Worm (Caenorhabditis elegans) whole organism, L4 larva: ENCODE results near the gene srb-13.
A peak's percentile ranks its signal among the peaks of the same experiment; 100 is the strongest.

Experiments
- F10B5.3 ChIP-seq: sonication (generic microtip); optimal IDR thresholded peaks from 2 replicates; lab custom pipeline; 2016; ENCODE audit warnings: mild to moderate bottlenecking, missing genetic modification characterization, missing compliant biosample characterization
- F44E2.7 ChIP-seq: fragments of 200-800 bp; sonication (Bioruptor generic); IDR thresholded peaks from 2 replicates; pipeline ENCODE4 v2.1.2; 2022; ENCODE audit warnings: missing genetic modification characterization, missing compliant biosample characterization
- T26A8.4 ChIP-seq: fragments of 200-800 bp; sonication (Bioruptor generic); IDR thresholded peaks from 2 replicates; pipeline ENCODE4 v1.3.6; 2022; ENCODE audit warnings: missing genetic modification characterization, missing compliant biosample characterization
- Y5F2A.4 ChIP-seq: fragments of 200-800 bp; sonication (Bioruptor generic); optimal IDR thresholded peaks from 2 replicates; lab custom pipeline; 2018; ENCODE audit warnings: mild to moderate bottlenecking, missing genetic modification characterization, missing compliant biosample characterization
- ZK546.5 ChIP-seq, 2 experiments: sonication (generic microtip); optimal IDR thresholded peaks; 2 replicates each; lab custom pipeline; 2017; ENCODE audit warnings: missing biosample characterization in 2 of 2, missing genetic modification characterization in 2 of 2
- aha-1 ChIP-seq: fragments of 150-350 bp; peaks from one replicate; lab custom pipeline; 2014; ENCODE audit warnings: missing biosample characterization, missing genetic modification characterization
- aly-2 ChIP-seq: sonication (generic microtip); optimal IDR thresholded peaks from 2 replicates; lab custom pipeline; 2018; ENCODE audit warnings: missing biosample characterization, missing genetic modification characterization
- attf-4 ChIP-seq: sonication (generic microtip); optimal IDR thresholded peaks from 3 replicates; lab custom pipeline; 2017; ENCODE audit warnings: missing biosample characterization, missing genetic modification characterization
- ceh-20 ChIP-seq: fragments of 200-800 bp; sonication (Bioruptor generic); IDR thresholded peaks from 2 replicates; pipeline ENCODE4 v1.3.6; 2022; ENCODE audit warnings: missing genetic modification reagents, missing genetic modification characterization, missing compliant biosample characterization
- ctbp-1 ChIP-seq: fragments of 200-800 bp; sonication (Bioruptor generic); IDR thresholded peaks from 2 replicates; pipeline ENCODE4 v1.3.6; 2022; ENCODE audit warnings: missing genetic modification reagents, missing genetic modification characterization, missing compliant biosample characterization
- daf-12 ChIP-seq: fragments of 150-350 bp; optimal IDR thresholded peaks from 2 replicates; lab custom pipeline; 2014; ENCODE audit warnings: missing biosample characterization, missing genetic modification reagents, missing genetic modification characterization
- daf-16 ChIP-seq, 3 experiments: sonication (generic microtip); optimal IDR thresholded peaks; 2 replicates each; lab custom pipeline; 2016 to 2017; ENCODE audit warnings: missing genetic modification characterization in 3 of 3, missing genetic modification reagents in 3 of 3, mild to moderate bottlenecking in 2 of 3, missing compliant biosample characterization in 2 of 3, missing biosample characterization in 1 of 3, moderate library complexity in 1 of 3
- daf-19 ChIP-seq: fragments of 200-800 bp; sonication (Bioruptor generic); conservative IDR thresholded peaks from 2 replicates; pipeline ENCODE4 v1.3.6; 2022; ENCODE audit warnings: missing genetic modification characterization, missing compliant biosample characterization
- daf-8 ChIP-seq: fragments of 200-800 bp; sonication (Bioruptor generic); IDR thresholded peaks from 2 replicates; pipeline ENCODE4 v1.3.6; 2022; ENCODE audit warnings: missing genetic modification characterization, missing compliant biosample characterization
- dmd-6 ChIP-seq: fragments of 200-800 bp; sonication (Bioruptor generic); IDR thresholded peaks from 2 replicates; pipeline ENCODE4 v1.3.6; 2022; ENCODE audit warnings: missing genetic modification reagents, missing genetic modification characterization, missing compliant biosample characterization
- dmd-9 ChIP-seq: fragments of 200-800 bp; sonication (Bioruptor generic); IDR thresholded peaks from 2 replicates; pipeline ENCODE4 v1.3.6; 2022; ENCODE audit warnings: missing genetic modification reagents, missing genetic modification characterization, missing compliant biosample characterization
- dpl-1 ChIP-seq: fragments of 150-350 bp; optimal IDR thresholded peaks from 2 replicates; lab custom pipeline; 2014; ENCODE audit warnings: missing biosample characterization, missing genetic modification reagents, missing genetic modification characterization
- dve-1 ChIP-seq: sonication (generic microtip); optimal IDR thresholded peaks from 2 replicates; lab custom pipeline; 2017; ENCODE audit warnings: antibody characterized with exemption, mild to moderate bottlenecking, missing genetic modification characterization, missing compliant biosample characterization; ENCODE audit not compliant: insufficient read depth
- gei-8 ChIP-seq: fragments of 200-800 bp; sonication (Bioruptor generic); optimal IDR thresholded peaks from 2 replicates; lab custom pipeline; 2018; ENCODE audit warnings: mild to moderate bottlenecking, missing genetic modification characterization, missing compliant biosample characterization
- hlh-11 ChIP-seq: fragments of 200-800 bp; sonication (Bioruptor generic); optimal IDR thresholded peaks from 2 replicates; lab custom pipeline; 2018; ENCODE audit warnings: mild to moderate bottlenecking, missing genetic modification characterization, missing compliant biosample characterization
- hmg-1.1 ChIP-seq: fragments of 200-800 bp; sonication (Bioruptor generic); IDR thresholded peaks from 2 replicates; pipeline ENCODE4 v1.3.6; 2022; ENCODE audit warnings: missing genetic modification reagents, missing genetic modification characterization, missing compliant biosample characterization
- jun-1 ChIP-seq: fragments of 150-350 bp; optimal IDR thresholded peaks from 2 replicates; lab custom pipeline; 2014; ENCODE audit warnings: missing biosample characterization, missing genetic modification reagents, missing genetic modification characterization
- lim-7 ChIP-seq: fragments of 200-800 bp; sonication (Bioruptor generic); IDR thresholded peaks from 2 replicates; pipeline ENCODE4 v1.3.6; 2022; ENCODE audit warnings: missing genetic modification characterization, missing compliant biosample characterization
- lin-15B ChIP-seq: fragments of 150-350 bp; sonication (generic microtip); optimal IDR thresholded peaks from 3 replicates; lab custom pipeline; 2014; ENCODE audit warnings: missing biosample characterization, missing genetic modification characterization
- lin-29 ChIP-seq: fragments of 200-800 bp; sonication (Bioruptor generic); IDR thresholded peaks from 2 replicates; pipeline ENCODE4 v1.3.6; 2022; ENCODE audit warnings: missing genetic modification reagents, missing genetic modification characterization, missing compliant biosample characterization
- lin-38 ChIP-seq: fragments of 200-800 bp; sonication (Bioruptor generic); IDR thresholded peaks from 2 replicates; pipeline ENCODE4 v1.3.6; 2022; ENCODE audit warnings: missing genetic modification reagents, missing genetic modification characterization, missing compliant biosample characterization
- lin-39 ChIP-seq: fragments of 150-350 bp; optimal IDR thresholded peaks from 2 replicates; lab custom pipeline; 2014; ENCODE audit warnings: missing biosample characterization, missing genetic modification reagents, missing genetic modification characterization
- lir-3 ChIP-seq: sonication (generic microtip); optimal IDR thresholded peaks from 2 replicates; lab custom pipeline; 2016; ENCODE audit warnings: mild to moderate bottlenecking, missing genetic modification characterization, missing compliant biosample characterization
- lsy-2 ChIP-seq, 2 experiments: fragments of 150-350 bp in 1 of 2; sonication (generic microtip) in 1 of 2; optimal IDR thresholded peaks; 2 replicates each; lab custom pipeline; 2014 to 2017; ENCODE audit warnings: missing biosample characterization in 2 of 2, missing genetic modification characterization in 2 of 2
- mes-2 ChIP-seq: sonication (generic microtip); optimal IDR thresholded peaks from 2 replicates; lab custom pipeline; 2016; ENCODE audit warnings: missing genotype, mild to moderate bottlenecking, missing genetic modification characterization, missing compliant biosample characterization; ENCODE audit not compliant: poor library complexity, severe bottlenecking
- nhr-28 ChIP-seq: fragments of 150-350 bp; optimal IDR thresholded peaks from 2 replicates; lab custom pipeline; 2014; ENCODE audit warnings: missing biosample characterization, missing genetic modification characterization
- nhr-41 ChIP-seq: fragments of 200-800 bp; sonication (Bioruptor generic); IDR thresholded peaks from 2 replicates; pipeline ENCODE4 v1.3.6; 2022; ENCODE audit warnings: missing genetic modification reagents, missing genetic modification characterization, missing compliant biosample characterization
- nhr-77 ChIP-seq: fragments of 150-350 bp; optimal IDR thresholded peaks from 2 replicates; lab custom pipeline; 2014; ENCODE audit warnings: missing biosample characterization, missing genetic modification characterization
- php-3 ChIP-seq: fragments of 200-800 bp; sonication (Bioruptor generic); IDR thresholded peaks from 2 replicates; pipeline ENCODE4 v1.3.6; 2022; ENCODE audit warnings: missing genetic modification reagents, missing genetic modification characterization, missing compliant biosample characterization
- pqm-1 ChIP-seq: sonication (generic microtip); optimal IDR thresholded peaks from 2 replicates; lab custom pipeline; 2017; ENCODE audit warnings: missing biosample characterization, missing genetic modification characterization
- set-16 ChIP-seq: fragments of 200-800 bp; sonication (Bioruptor generic); IDR thresholded peaks from 2 replicates; pipeline ENCODE4 v1.3.6; 2022; ENCODE audit warnings: missing genetic modification reagents, missing genetic modification characterization, missing compliant biosample characterization
- snpc-1.2 ChIP-seq: fragments of 200-800 bp; sonication (Bioruptor generic); IDR thresholded peaks from 2 replicates; pipeline ENCODE4 v1.3.6; 2022; ENCODE audit warnings: missing genetic modification reagents, missing genetic modification characterization, missing compliant biosample characterization
- spr-1 ChIP-seq: sonication (generic microtip); optimal IDR thresholded peaks from 2 replicates; lab custom pipeline; 2016; ENCODE audit warnings: mild to moderate bottlenecking, missing genetic modification characterization, missing compliant biosample characterization
- tra-1 ChIP-seq: fragments of 200-800 bp; sonication (Bioruptor generic); IDR thresholded peaks from 2 replicates; pipeline ENCODE4 v1.3.6; 2022; ENCODE audit warnings: missing genetic modification reagents, missing genetic modification characterization, missing compliant biosample characterization
- unc-39 ChIP-seq: sonication (generic microtip); optimal IDR thresholded peaks from 2 replicates; lab custom pipeline; 2017; ENCODE audit warnings: missing biosample characterization, missing genetic modification characterization
- zag-1 ChIP-seq: fragments of 150-350 bp; optimal IDR thresholded peaks from 2 replicates; lab custom pipeline; 2014; ENCODE audit warnings: missing biosample characterization, missing genetic modification characterization
- zfp-2 ChIP-seq: sonication (generic microtip); optimal IDR thresholded peaks from 2 replicates; lab custom pipeline; 2016; ENCODE audit warnings: mild to moderate bottlenecking, missing genetic modification characterization, missing compliant biosample characterization
- zip-11 ChIP-seq: fragments of 200-800 bp; sonication (Bioruptor generic); IDR thresholded peaks from 2 replicates; pipeline ENCODE4 v1.3.6; 2022; ENCODE audit warnings: missing genetic modification characterization, missing compliant biosample characterization
- ztf-11 ChIP-seq: fragments of 150-350 bp; optimal IDR thresholded peaks from 2 replicates; lab custom pipeline; 2014; ENCODE audit warnings: missing biosample characterization, missing genetic modification characterization

Gene srb-13

ce11 chrII:5191766-5192165 is 34.3 kb upstream of the srb-13 start:
- TF ChIP-seq dve-1 (tag; lab: Kevin White, UChicago): peak; percentile 74
- TF ChIP-seq daf-19 (GFP tag; lab: Robert Waterston, UW): no peak
- TF ChIP-seq nhr-77 (tag; lab: Kevin White, UChicago): peak; percentile 60
- peak; percentile 47; the same call in 1 of the 2 replicates for TF ChIP-seq php-3 (GFP tag; lab: Robert Waterston, UW)
- no peak for TF ChIP-seq zip-11 (GFP tag; lab: Robert Waterston, UW)
- TF ChIP-seq pqm-1 (tag; lab: Kevin White, UChicago): peak; percentile 98
- TF ChIP-seq lir-3 (tag; lab: Kevin White, UChicago): no peak
- no peak for TF ChIP-seq Y5F2A.4 (GFP tag; lab: Kevin White, UChicago)
- no peak for TF ChIP-seq T26A8.4 (GFP tag; lab: Robert Waterston, UW)
- TF ChIP-seq aha-1: peak; percentile 40
- peak; percentile 67 for TF ChIP-seq hlh-11 (tag; lab: Kevin White, UChicago)
- TF ChIP-seq nhr-28 (tag; lab: Kevin White, UChicago): peak; percentile 81
- peak; percentile 18 for TF ChIP-seq jun-1 (tag; lab: Kevin White, UChicago)
- peak; percentile 65 for TF ChIP-seq dmd-6 (GFP tag; lab: Robert Waterston, UW)
- no peak for TF ChIP-seq lim-7 (GFP tag; lab: Robert Waterston, UW)
- TF ChIP-seq daf-16 (GFP tag; optimal IDR thresholded peaks at IDR 0.05; lab: Kevin White, UChicago): no peak
- TF ChIP-seq daf-16 (tag; optimal IDR thresholded peaks at IDR 0.05; lab: Kevin White, UChicago): peak; percentile 69
- TF ChIP-seq, all 104 proteins: peak for 10

DNA sequence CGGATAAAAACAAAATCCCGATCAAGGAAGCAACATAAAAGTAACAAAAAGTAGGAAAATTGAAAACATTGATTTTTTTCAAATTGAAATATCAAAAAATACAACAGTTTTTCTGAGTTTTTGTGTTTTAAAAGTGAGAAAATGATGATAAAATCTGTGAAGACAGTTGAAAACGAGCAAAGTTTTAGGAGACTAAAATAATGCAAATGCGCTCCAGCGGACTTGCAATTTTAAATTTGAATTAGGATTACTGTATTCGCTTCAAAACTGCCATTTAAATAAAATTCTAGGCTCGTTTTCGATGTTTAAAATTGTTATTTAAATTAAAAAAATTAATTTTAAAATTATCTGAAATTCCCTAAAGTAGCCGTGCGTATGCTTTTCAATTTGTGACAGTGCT is 30.5 kb upstream of the srb-13 start:
- TF ChIP-seq lin-15B (tag; lab: Kevin White, UChicago) (no peak), aha-1 (peak; percentile 37), lin-38 (GFP tag; lab: Robert Waterston, UW) (peak; percentile 81)
- TF ChIP-seq, all 104 proteins: peak for 2

DNA sequence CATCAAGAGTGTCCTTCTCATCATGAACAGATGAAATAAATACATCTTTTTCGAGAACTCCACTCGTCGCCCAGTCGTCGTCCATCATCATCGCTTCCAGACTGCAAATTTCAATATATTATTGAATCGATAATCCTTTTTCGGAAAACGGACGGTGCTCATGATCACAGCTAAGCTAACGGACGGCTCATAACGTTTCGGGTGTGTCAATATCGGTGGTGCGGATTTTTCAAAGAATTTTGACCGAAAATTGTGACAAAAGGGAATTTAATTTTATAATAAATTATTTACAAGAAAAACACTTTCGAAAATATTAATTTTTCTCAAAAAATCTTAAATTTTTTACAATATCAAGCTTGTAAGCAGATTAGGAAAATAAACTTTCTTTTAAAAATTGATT is 30.0 kb upstream of the srb-13 start, which contains the start of gene crh-2:
TSS of gene crh-2 (minus strand) at position 101 of the 400 bp plus-strand sequence.
- no peak for TF ChIP-seq F10B5.3 (tag; lab: Kevin White, UChicago)
- no peak for TF ChIP-seq hmg-1.1 (GFP tag; lab: Robert Waterston, UW)
- no peak for TF ChIP-seq zag-1 (tag; lab: Kevin White, UChicago)
- no peak for TF ChIP-seq attf-4 (tag; lab: Kevin White, UChicago)
- no peak for TF ChIP-seq daf-8 (GFP tag; lab: Robert Waterston, UW)
- TF ChIP-seq mes-2 (tag; lab: Kevin White, UChicago): no peak
- no peak for TF ChIP-seq daf-19 (GFP tag; lab: Robert Waterston, UW)
- TF ChIP-seq gei-8 (GFP tag; lab: Kevin White, UChicago): no peak
- TF ChIP-seq zfp-2 (tag; lab: Kevin White, UChicago): no peak
- TF ChIP-seq set-16: no peak
- TF ChIP-seq lin-38 (GFP tag; lab: Robert Waterston, UW): no peak

DNA sequence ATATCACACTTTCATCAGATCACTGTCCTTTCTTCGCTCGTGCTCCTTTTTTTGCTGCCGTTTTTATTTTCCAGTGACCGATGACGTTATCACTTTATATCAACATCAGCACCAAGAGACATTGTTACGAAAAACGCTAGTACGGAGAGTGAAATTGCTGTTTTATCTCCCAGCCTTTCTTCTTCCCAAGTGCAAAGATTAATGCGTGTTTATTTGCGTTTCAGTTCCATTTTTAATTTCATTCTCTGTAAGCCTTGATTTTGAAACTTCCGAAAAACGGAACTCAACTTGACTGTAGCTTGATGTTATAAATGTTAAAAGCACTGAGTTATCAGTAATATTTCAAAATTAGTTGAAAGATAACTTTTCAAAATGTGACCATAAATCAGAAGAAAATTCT is 29.4 kb upstream of the srb-13 start:
- TF ChIP-seq daf-12 (no peak), F44E2.7 (no peak), lsy-2 (tag; optimal IDR thresholded peaks at IDR 0.05; lab: Kevin White, UChicago) (no peak), dmd-9 (no peak), unc-39 (tag; lab: Kevin White, UChicago) (no peak), jun-1 (tag; lab: Kevin White, UChicago) (no peak), set-16 (no peak), Y5F2A.4 (GFP tag; lab: Kevin White, UChicago) (no peak), daf-8 (GFP tag; lab: Robert Waterston, UW) (no peak), spr-1 (no peak), aly-2 (tag; lab: Kevin White, UChicago) (no peak), hlh-11 (tag; lab: Kevin White, UChicago) (peak; percentile 62), ZK546.5 (tag; optimal IDR thresholded peaks at IDR 0.05; lab: Kevin White, UChicago) (no peak), tra-1 (GFP tag; lab: Robert Waterston, UW) (no peak), ctbp-1 (GFP tag; lab: Robert Waterston, UW) (no peak), nhr-41 (GFP tag; lab: Robert Waterston, UW) (no peak), ztf-11 (tag; lab: Kevin White, UChicago) (no peak), dve-1 (tag; lab: Kevin White, UChicago) (peak; percentile 42), lin-29 (GFP tag; lab: Robert Waterston, UW) (no peak), lin-39 (tag; lab: Kevin White, UChicago) (no peak), aha-1 (peak; percentile 70), dpl-1 (GFP tag; lab: Kevin White, UChicago) (no peak), pqm-1 (tag; lab: Kevin White, UChicago) (peak; percentile 51), hmg-1.1 (GFP tag; lab: Robert Waterston, UW) (no peak), ceh-20 (no peak), snpc-1.2 (GFP tag; lab: Robert Waterston, UW) (no peak)
